Worm (Caenorhabditis elegans): ENCODE results near the gene C04E6.12.

C04E6.12 gene

ce11 chrV:5917707-5918106, 2.1 kb downstream of the C04E6.12 start, which contains the start of gene lrpr-1 (continued):
- TF ChIP-seq ceh-44 (GFP tag; IDR thresholded peaks at IDR 0.05) = 0 out of 2 replicates have a peak, but pooled peaks have one; percentile 18

DNA sequence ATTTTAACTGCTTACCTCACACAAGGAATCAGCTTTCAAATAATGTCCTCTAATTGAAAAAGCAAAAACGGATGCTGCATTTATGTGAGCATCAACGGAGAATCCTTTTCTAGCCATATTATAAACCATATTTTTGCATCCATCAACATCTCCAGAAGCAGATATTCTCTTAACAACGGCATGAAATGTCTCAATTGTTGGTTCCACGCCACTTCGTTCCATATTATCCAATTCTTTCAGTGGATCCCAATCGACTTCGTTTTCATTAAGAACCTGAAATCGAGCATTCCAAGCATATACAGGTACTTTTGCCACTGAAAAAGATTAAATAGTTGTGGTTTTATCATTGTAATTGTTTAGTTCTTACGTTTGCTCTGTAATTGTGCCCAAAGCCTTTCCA, 2.9 kb downstream of the C04E6.12 start:
- TF ChIP-seq skn-1 (tag; optimal IDR thresholded peaks at IDR 0.05) (no peak), dmd-6 (GFP tag; IDR thresholded peaks at IDR 0.05) (no peak), aly-2 (tag; optimal IDR thresholded peaks at IDR 0.05) (no peak), ceh-28 (tag; optimal IDR thresholded peaks at IDR 0.05) (no peak), unc-62 (GFP tag; optimal IDR thresholded peaks at IDR 0.05 in 1 of 2) (peak in 1 of 2 experiments; percentile 90), unc-62 (tag; optimal IDR thresholded peaks at IDR 0.05) (no peak), lsy-2 (tag; optimal IDR thresholded peaks at IDR 0.05) (no peak), ceh-44 (GFP tag; IDR thresholded peaks at IDR 0.05) (no peak)

DNA sequence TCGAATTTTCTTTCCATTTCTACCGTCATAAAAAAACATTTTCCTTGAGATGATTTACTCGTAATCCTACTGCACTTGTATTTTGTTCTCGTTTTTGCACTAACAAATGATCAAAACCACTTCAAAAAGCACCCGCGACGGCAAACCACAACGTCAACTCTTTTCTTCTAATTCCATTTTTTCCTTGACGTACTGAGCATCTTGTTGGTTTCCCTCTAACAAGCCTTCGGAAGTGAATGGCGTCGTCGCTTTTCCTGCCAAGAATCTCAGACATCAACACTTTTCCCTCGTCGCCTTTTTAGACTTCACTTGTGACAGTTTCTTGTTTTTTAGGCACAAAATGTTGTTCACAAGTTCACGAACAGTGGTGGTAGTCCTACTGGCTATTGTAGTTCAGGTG, 7.4 kb downstream of the C04E6.12 start, which contains the start of gene C04E6.13:
Gene C04E6.13 (plus strand): TSS at position 301 of the 400 bp plus-strand sequence.
- no peak for TF ChIP-seq hif-1 (tag; optimal IDR thresholded peaks at IDR 0.05)
- no peak for TF ChIP-seq nhr-25 (tag; optimal IDR thresholded peaks at IDR 0.05; ENCODE audit: borderline replicate concordance, insufficient read depth)
- TF ChIP-seq unc-62 (GFP tag; optimal IDR thresholded peaks at IDR 0.05 in 1 of 2) = peak in 1 of 2 experiments; percentile 15
- no peak for TF ChIP-seq unc-62 (tag; optimal IDR thresholded peaks at IDR 0.05)
- no peak for TF ChIP-seq nhr-11 (tag; optimal IDR thresholded peaks at IDR 0.05)
- no peak for TF ChIP-seq zfp-2 (tag; optimal IDR thresholded peaks at IDR 0.05)
- TF ChIP-seq ztf-11 (tag; optimal IDR thresholded peaks at IDR 0.05) = no peak

- TF ChIP-seq attf-4 (tag; optimal IDR thresholded peaks at IDR 0.05) (no peak), mxl-2 (GFP tag; conservative IDR thresholded peaks at IDR 0.05) (no peak), ceh-32 (tag; optimal IDR thresholded peaks at IDR 0.05; ENCODE audit: poor library complexity) (no peak), mxl-3 (GFP tag; optimal IDR thresholded peaks at IDR 0.05) (no peak), tag-97 (GFP tag; IDR thresholded peaks at IDR 0.05) (no peak), F37D6.2 (tag; optimal IDR thresholded peaks at IDR 0.05) (no peak), egl-27 (tag; optimal IDR thresholded peaks at IDR 0.05) (no peak), hlh-30 (tag; optimal IDR thresholded peaks at IDR 0.05; ENCODE audit: insufficient read depth) (no peak), saeg-2 (GFP tag; IDR thresholded peaks at IDR 0.05) (no peak), D1046.2 (GFP tag; IDR thresholded peaks at IDR 0.05) (no peak), ceh-62 (tag; optimal IDR thresholded peaks at IDR 0.05) (no peak), ctbp-1 (GFP tag; IDR thresholded peaks at IDR 0.05) (no peak), aly-2 (tag; optimal IDR thresholded peaks at IDR 0.05) (no peak), fkh-10 (GFP tag; optimal IDR thresholded peaks at IDR 0.05) (no peak)
Measured at ce11 chrV:5907090-5907489, 12.7 kb downstream of the C04E6.12 start, which contains the start of gene C04E6.4. Gene C04E6.4 (plus strand): TSS chrV:5907390.

- no peak for TF ChIP-seq egl-27 (tag; optimal IDR thresholded peaks at IDR 0.05)
- no peak for TF ChIP-seq tag-97 (GFP tag; IDR thresholded peaks at IDR 0.05)
- TF ChIP-seq zip-2 (tag; optimal IDR thresholded peaks at IDR 0.05) = no peak
Measured at ce11 chrV:5906252-5906651, 13.5 kb downstream of the C04E6.12 start, which contains the start of gene srd-15. Gene srd-15 (minus strand): TSS chrV:5906352.

DNA sequence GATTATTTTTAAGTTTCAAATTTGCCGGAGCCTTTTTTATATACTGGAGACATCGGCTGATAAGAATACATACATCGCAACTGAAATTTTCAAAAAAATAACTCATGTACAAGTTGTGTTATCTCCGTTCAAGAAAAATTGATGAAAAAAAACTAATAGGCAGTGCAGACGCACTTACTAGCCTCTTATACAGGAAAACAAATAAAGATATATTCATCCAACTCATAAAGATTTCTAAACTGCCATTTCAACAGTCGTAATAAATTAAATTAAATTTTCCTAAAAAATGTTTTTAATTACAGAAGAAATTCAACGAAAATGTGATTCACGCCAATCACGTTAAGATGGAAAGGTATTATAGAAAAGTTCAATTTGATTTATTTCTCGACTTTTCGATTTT, 18.0 kb downstream of the C04E6.12 start, which contains the start of gene C04E6.5:
Gene C04E6.5 (plus strand): TSS at position 301 of the 400 bp plus-strand sequence.
- no peak for TF ChIP-seq rbr-2 (tag; optimal IDR thresholded peaks at IDR 0.05)

DNA sequence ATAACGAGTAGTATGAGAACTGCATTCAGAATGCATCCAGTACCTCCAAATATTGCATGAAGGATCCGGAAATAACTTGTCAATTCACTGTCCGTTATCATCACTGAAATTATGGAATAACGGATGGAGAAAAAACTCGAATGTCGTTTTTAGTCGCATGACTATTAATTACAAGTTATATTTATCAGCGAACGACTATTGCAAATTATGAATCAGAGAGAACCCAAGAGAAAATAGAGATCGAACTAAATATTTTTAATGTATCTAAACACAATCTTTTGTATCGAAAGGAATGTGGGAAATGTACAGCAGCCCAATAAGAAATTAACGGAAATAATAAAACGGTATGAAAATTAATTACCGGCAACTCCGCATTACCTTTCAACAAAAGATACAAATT, 19.8 kb downstream of the C04E6.12 start, which contains the start of gene srd-16:
Gene srd-16 (minus strand): TSS at position 101 of the 400 bp plus-strand sequence.
- TF ChIP-seq tra-1 (GFP tag; IDR thresholded peaks at IDR 0.05) (no peak), ZK337.2 (GFP tag; IDR thresholded peaks at IDR 0.05) (no peak)
